Worm (Caenorhabditis elegans) whole organism, L4 larva: ENCODE data around the gene F22E12.3.

ENCODE experiments used
- ama-1 ChIP-seq: fragments of 150-350 bp; optimal IDR thresholded peaks from 2 replicates; lab custom pipeline; 2014; ENCODE audit warnings: inconsistent platforms, mixed read lengths
- cey-2 ChIP-seq: sonication (generic microtip); optimal IDR thresholded peaks from 3 replicates; lab custom pipeline; 2017; ENCODE audit warnings: missing genetic modification characterization, mild to moderate bottlenecking, missing compliant biosample characterization, antibody characterized with exemption, borderline replicate concordance; ENCODE audit not compliant: insufficient read depth
- dpl-1 ChIP-seq: fragments of 150-350 bp; optimal IDR thresholded peaks from 2 replicates; lab custom pipeline; 2014; ENCODE audit warnings: missing biosample characterization, missing genetic modification reagents, missing genetic modification characterization
- fkh-10 ChIP-seq: fragments of 150-350 bp; optimal IDR thresholded peaks from 2 replicates; lab custom pipeline; 2014; ENCODE audit warnings: missing biosample characterization, missing genetic modification reagents, missing genetic modification characterization
- hmg-1.1 ChIP-seq: fragments of 200-800 bp; sonication (Bioruptor generic); IDR thresholded peaks from 2 replicates; pipeline ENCODE4 v1.3.6; 2022; ENCODE audit warnings: missing genetic modification reagents, missing genetic modification characterization, missing compliant biosample characterization
- mdl-1 ChIP-seq, 2 experiments: fragments of 150-350 bp in 1 of 2; sonication (generic microtip) in 1 of 2; optimal IDR thresholded peaks; 2 replicates each; lab custom pipeline; 2014 to 2017; ENCODE audit warnings: missing biosample characterization in 2 of 2, missing genetic modification characterization in 2 of 2
- nhr-11 ChIP-seq: fragments of 150-350 bp; optimal IDR thresholded peaks from 2 replicates; lab custom pipeline; 2014; ENCODE audit warnings: missing biosample characterization, missing genetic modification characterization
- nhr-237 ChIP-seq: sonication (generic microtip); optimal IDR thresholded peaks from 2 replicates; lab custom pipeline; 2017; ENCODE audit warnings: missing biosample characterization, missing genetic modification characterization

DNA sequence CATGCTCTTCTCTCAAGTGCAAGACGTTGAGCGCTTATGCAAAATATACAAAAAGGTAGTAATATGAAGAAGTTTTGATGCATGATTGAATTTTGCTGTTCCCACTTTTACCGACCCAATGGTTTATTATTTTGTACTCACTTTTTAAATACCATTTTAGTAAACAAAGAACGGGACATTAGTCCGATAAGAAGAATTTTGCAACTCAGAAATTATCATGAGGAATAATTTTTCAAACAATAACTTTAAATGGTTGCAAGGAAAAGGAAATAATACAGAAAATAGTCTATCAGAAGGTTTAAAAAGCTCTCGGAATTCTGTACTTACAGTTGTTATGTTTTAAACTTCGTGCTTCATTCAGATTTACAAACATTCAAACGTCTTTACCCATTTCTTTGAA lies 48.6 kb downstream of the F22E12.3 start, which contains the start of gene F15H10.9:
- no peak for TF ChIP-seq nhr-237
- TF ChIP-seq cey-2 = no peak
- no peak for TF ChIP-seq fkh-10 (GFP tag; lab: Kevin White, UChicago)
- no peak for TF ChIP-seq ama-1
- no peak for TF ChIP-seq dpl-1 (GFP tag; lab: Kevin White, UChicago)
- no peak for TF ChIP-seq hmg-1.1 (GFP tag; lab: Robert Waterston, UW)
- TF ChIP-seq nhr-11 (tag; lab: Kevin White, UChicago) = no peak
- no peak for TF ChIP-seq mdl-1 (tag; optimal IDR thresholded peaks at IDR 0.05; lab: Kevin White, UChicago)
